Worm (Caenorhabditis elegans) whole organism, L4 larva: ENCODE results near the gene T06E6.15.
A peak's percentile ranks its signal among the peaks of the same experiment; 100 is the strongest.

Experiments
- F10B5.3 ChIP-seq: sonication (generic microtip); optimal IDR thresholded peaks from 2 replicates; lab custom pipeline; 2016; ENCODE audit warnings: mild to moderate bottlenecking, missing genetic modification characterization, missing compliant biosample characterization
- F37D6.2 ChIP-seq: sonication (generic microtip); optimal IDR thresholded peaks from 2 replicates; lab custom pipeline; 2016; ENCODE audit warnings: mild to moderate bottlenecking, missing genetic modification characterization, missing compliant biosample characterization
- T20F7.1 ChIP-seq: fragments of 200-800 bp; sonication (Bioruptor generic); optimal IDR thresholded peaks from 2 replicates; lab custom pipeline; 2018; ENCODE audit warnings: mild to moderate bottlenecking, missing genetic modification characterization, missing compliant biosample characterization
- T26A8.4 ChIP-seq: fragments of 200-800 bp; sonication (Bioruptor generic); IDR thresholded peaks from 2 replicates; pipeline ENCODE4 v1.3.6; 2022; ENCODE audit warnings: missing genetic modification characterization, missing compliant biosample characterization
- Y48G9A.11 ChIP-seq: fragments of 200-800 bp; sonication (Bioruptor generic); IDR thresholded peaks from 2 replicates; pipeline ENCODE4 v1.3.6; 2022; ENCODE audit warnings: missing genetic modification reagents, missing genetic modification characterization, missing compliant biosample characterization
- Y75B8A.6 ChIP-seq: fragments of 200-800 bp; sonication (Bioruptor generic); IDR thresholded peaks from 2 replicates; pipeline ENCODE4 v1.3.6; 2022; ENCODE audit warnings: missing genetic modification reagents, missing genetic modification characterization, missing compliant biosample characterization
- aha-1 ChIP-seq: fragments of 150-350 bp; peaks from one replicate; lab custom pipeline; 2014; ENCODE audit warnings: missing biosample characterization, missing genetic modification characterization
- aly-2 ChIP-seq: sonication (generic microtip); optimal IDR thresholded peaks from 2 replicates; lab custom pipeline; 2018; ENCODE audit warnings: missing biosample characterization, missing genetic modification characterization
- ama-1 ChIP-seq: fragments of 150-350 bp; optimal IDR thresholded peaks from 2 replicates; lab custom pipeline; 2014; ENCODE audit warnings: inconsistent platforms, mixed read lengths
- attf-4 ChIP-seq: sonication (generic microtip); optimal IDR thresholded peaks from 3 replicates; lab custom pipeline; 2017; ENCODE audit warnings: missing biosample characterization, missing genetic modification characterization
- daf-16 ChIP-seq, 3 experiments: sonication (generic microtip); optimal IDR thresholded peaks; 2 replicates each; lab custom pipeline; 2016 to 2017; ENCODE audit warnings: missing genetic modification characterization in 3 of 3, missing genetic modification reagents in 3 of 3, mild to moderate bottlenecking in 2 of 3, missing compliant biosample characterization in 2 of 3, missing biosample characterization in 1 of 3, moderate library complexity in 1 of 3
- dmd-9 ChIP-seq: fragments of 200-800 bp; sonication (Bioruptor generic); IDR thresholded peaks from 2 replicates; pipeline ENCODE4 v1.3.6; 2022; ENCODE audit warnings: missing genetic modification reagents, missing genetic modification characterization, missing compliant biosample characterization
- dve-1 ChIP-seq: sonication (generic microtip); optimal IDR thresholded peaks from 2 replicates; lab custom pipeline; 2017; ENCODE audit warnings: antibody characterized with exemption, mild to moderate bottlenecking, missing genetic modification characterization, missing compliant biosample characterization; ENCODE audit not compliant: insufficient read depth
- hif-1 ChIP-seq, 2 experiments: sonication (generic microtip); optimal IDR thresholded peaks; 2 replicates each; lab custom pipeline; 2016 to 2017; ENCODE audit warnings: missing compliant biosample characterization in 2 of 2, missing genetic modification characterization in 2 of 2, missing genetic modification reagents in 2 of 2, missing genotype in 2 of 2, mild to moderate bottlenecking in 1 of 2
- hlh-30 ChIP-seq: sonication (generic microtip); optimal IDR thresholded peaks from 2 replicates; lab custom pipeline; 2017; ENCODE audit warnings: antibody characterized with exemption, mild to moderate bottlenecking, missing genetic modification characterization, missing compliant biosample characterization; ENCODE audit not compliant: insufficient read depth
- hmg-1.1 ChIP-seq: fragments of 200-800 bp; sonication (Bioruptor generic); IDR thresholded peaks from 2 replicates; pipeline ENCODE4 v1.3.6; 2022; ENCODE audit warnings: missing genetic modification reagents, missing genetic modification characterization, missing compliant biosample characterization
- lin-1 ChIP-seq: fragments of 200-800 bp; sonication (Bioruptor generic); IDR thresholded peaks from 2 replicates; pipeline ENCODE4 v1.3.6; 2022; ENCODE audit warnings: missing genetic modification reagents, missing genetic modification characterization, missing compliant biosample characterization
- lin-39 ChIP-seq: fragments of 150-350 bp; optimal IDR thresholded peaks from 2 replicates; lab custom pipeline; 2014; ENCODE audit warnings: missing biosample characterization, missing genetic modification reagents, missing genetic modification characterization
- lir-3 ChIP-seq: sonication (generic microtip); optimal IDR thresholded peaks from 2 replicates; lab custom pipeline; 2016; ENCODE audit warnings: mild to moderate bottlenecking, missing genetic modification characterization, missing compliant biosample characterization
- lsy-2 ChIP-seq, 2 experiments: fragments of 150-350 bp in 1 of 2; sonication (generic microtip) in 1 of 2; optimal IDR thresholded peaks; 2 replicates each; lab custom pipeline; 2014 to 2017; ENCODE audit warnings: missing biosample characterization in 2 of 2, missing genetic modification characterization in 2 of 2
- mdl-1 ChIP-seq, 2 experiments: fragments of 150-350 bp in 1 of 2; sonication (generic microtip) in 1 of 2; optimal IDR thresholded peaks; 2 replicates each; lab custom pipeline; 2014 to 2017; ENCODE audit warnings: missing biosample characterization in 2 of 2, missing genetic modification characterization in 2 of 2
- nhr-11 ChIP-seq: fragments of 150-350 bp; optimal IDR thresholded peaks from 2 replicates; lab custom pipeline; 2014; ENCODE audit warnings: missing biosample characterization, missing genetic modification characterization
- nhr-42 ChIP-seq: fragments of 200-800 bp; sonication (Bioruptor generic); IDR thresholded peaks from 2 replicates; pipeline ENCODE4 v1.3.6; 2022; ENCODE audit warnings: missing genetic modification characterization, missing compliant biosample characterization
- nhr-48 ChIP-seq: sonication (generic microtip); optimal IDR thresholded peaks from 2 replicates; lab custom pipeline; 2016; ENCODE audit warnings: mild to moderate bottlenecking, missing genetic modification characterization, missing compliant biosample characterization
- saeg-2 ChIP-seq: fragments of 200-800 bp; sonication (Bioruptor generic); IDR thresholded peaks from 2 replicates; pipeline ENCODE4 v1.3.6; 2022; ENCODE audit warnings: missing genetic modification reagents, missing genetic modification characterization, missing compliant biosample characterization
- sdz-12 ChIP-seq: fragments of 200-800 bp; sonication (Bioruptor generic); optimal IDR thresholded peaks from 2 replicates; lab custom pipeline; 2018; ENCODE audit warnings: mild to moderate bottlenecking, missing genetic modification characterization, missing compliant biosample characterization
- set-16 ChIP-seq: fragments of 200-800 bp; sonication (Bioruptor generic); IDR thresholded peaks from 2 replicates; pipeline ENCODE4 v1.3.6; 2022; ENCODE audit warnings: missing genetic modification reagents, missing genetic modification characterization, missing compliant biosample characterization
- skn-1 ChIP-seq: fragments of 150-350 bp; optimal IDR thresholded peaks from 2 replicates; lab custom pipeline; 2014; ENCODE audit warnings: missing biosample characterization, missing genetic modification characterization
- spr-3 ChIP-seq: fragments of 200-800 bp; sonication (Bioruptor generic); optimal IDR thresholded peaks from 2 replicates; lab custom pipeline; 2018; ENCODE audit warnings: mild to moderate bottlenecking, missing genetic modification characterization, missing compliant biosample characterization
- vab-7 ChIP-seq: fragments of 200-800 bp; sonication (Bioruptor generic); IDR thresholded peaks from 2 replicates; pipeline ENCODE4 v1.3.6; 2022; ENCODE audit warnings: missing genetic modification reagents, missing genetic modification characterization, missing compliant biosample characterization
- zfp-2 ChIP-seq: sonication (generic microtip); optimal IDR thresholded peaks from 2 replicates; lab custom pipeline; 2016; ENCODE audit warnings: mild to moderate bottlenecking, missing genetic modification characterization, missing compliant biosample characterization
- zip-11 ChIP-seq: fragments of 200-800 bp; sonication (Bioruptor generic); IDR thresholded peaks from 2 replicates; pipeline ENCODE4 v1.3.6; 2022; ENCODE audit warnings: missing genetic modification characterization, missing compliant biosample characterization
- ztf-11 ChIP-seq: fragments of 150-350 bp; optimal IDR thresholded peaks from 2 replicates; lab custom pipeline; 2014; ENCODE audit warnings: missing biosample characterization, missing genetic modification characterization

T06E6.15 gene

DNA sequence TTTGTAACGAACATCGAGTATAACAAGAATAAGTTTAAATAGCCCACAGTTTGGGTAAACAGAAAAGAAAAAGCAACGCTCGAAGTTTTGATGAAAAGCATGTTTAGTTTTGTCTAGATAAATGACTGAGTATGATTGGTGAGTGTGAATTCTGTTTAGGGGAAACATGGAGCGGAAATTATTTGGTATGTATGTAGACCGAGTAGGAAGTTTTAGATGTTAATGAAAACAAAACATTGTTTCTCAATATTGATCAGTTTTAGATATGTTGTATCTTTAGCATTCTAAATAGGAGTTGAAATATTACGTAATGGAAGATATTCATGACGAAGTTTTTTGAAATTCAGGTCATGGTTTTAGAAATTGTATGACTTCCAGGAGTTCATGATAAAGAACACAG is 13.0 kb upstream of the T06E6.15 start, which contains the start of gene srbc-63:
TSS of gene srbc-63 (minus strand) at position 101 of the 400 bp plus-strand sequence.
- no peak for TF ChIP-seq skn-1 (tag; lab: Kevin White, UChicago)
- TF ChIP-seq F37D6.2 (tag; lab: Kevin White, UChicago): no peak
- no peak for TF ChIP-seq F10B5.3 (tag; lab: Kevin White, UChicago)
- no peak for TF ChIP-seq zip-11

- no peak for TF ChIP-seq Y48G9A.11 (GFP tag; lab: Robert Waterston, UW)
- TF ChIP-seq T20F7.1 (GFP tag; lab: Kevin White, UChicago): no peak
- no peak for TF ChIP-seq sdz-12
- TF ChIP-seq zip-11: no peak
- TF ChIP-seq zfp-2 (tag; lab: Kevin White, UChicago): no peak
- TF ChIP-seq Y75B8A.6 (GFP tag; lab: Robert Waterston, UW): no peak
- no peak for TF ChIP-seq nhr-42 (GFP tag; lab: Robert Waterston, UW)
- no peak for TF ChIP-seq lin-1 (GFP tag; lab: Robert Waterston, UW)
These were observed 7.3 kb upstream of the T06E6.15 start, which contains the start of gene srh-257 for ce11 chrV:15406928-15407327. TSS of gene srh-257 (plus strand) at chrV:15407228.

ce11 chrV:15404859-15405258 is 5.3 kb upstream of the T06E6.15 start, which contains the start of gene srh-258:
TSS of gene srh-258 (plus strand) at chrV:15405159.
- TF ChIP-seq nhr-11 (no peak), hif-1 (tag; optimal IDR thresholded peaks at IDR 0.05; lab: Kevin White, UChicago) (no peak), lsy-2 (tag; optimal IDR thresholded peaks at IDR 0.05; lab: Kevin White, UChicago) (no peak), aly-2 (tag; lab: Kevin White, UChicago) (no peak)

- TF ChIP-seq F37D6.2 (tag; lab: Kevin White, UChicago): no peak
- no peak for TF ChIP-seq daf-16 (GFP tag; optimal IDR thresholded peaks at IDR 0.05; lab: Kevin White, UChicago)
- peak; percentile 93 for TF ChIP-seq daf-16 (tag; optimal IDR thresholded peaks at IDR 0.05; lab: Kevin White, UChicago)
These were observed 2.3 kb upstream of the T06E6.15 start, which contains the start of gene fbxa-135 for ce11 chrV:15401856-15402314. TSS of gene fbxa-135 (plus strand) at chrV:15402264.

ce11 chrV:15398728-15399127 is 863 bp downstream of the T06E6.15 start, which contains the start of gene fbxa-199:
TSS of gene fbxa-199 (minus strand) at chrV:15398828.
- TF ChIP-seq Y75B8A.6 (GFP tag; lab: Robert Waterston, UW) (no peak), saeg-2 (no peak), hlh-30 (tag; lab: Kevin White, UChicago) (no peak), aha-1 (tag; lab: Kevin White, UChicago) (no peak), attf-4 (tag; lab: Kevin White, UChicago) (no peak), ztf-11 (tag; lab: Kevin White, UChicago) (no peak), dmd-9 (GFP tag; lab: Robert Waterston, UW) (no peak), ama-1 (lab: Kevin White, UChicago) (no peak), lin-39 (tag; lab: Kevin White, UChicago) (no peak), dve-1 (tag; lab: Kevin White, UChicago) (no peak), spr-3 (GFP tag; lab: Kevin White, UChicago) (no peak), set-16 (GFP tag; lab: Robert Waterston, UW) (no peak), nhr-48 (tag; lab: Kevin White, UChicago) (no peak), lir-3 (no peak), mdl-1 (tag; optimal IDR thresholded peaks at IDR 0.05; lab: Kevin White, UChicago) (no peak), hmg-1.1 (GFP tag; lab: Robert Waterston, UW) (no peak), vab-7 (GFP tag; lab: Robert Waterston, UW) (no peak), skn-1 (tag; lab: Kevin White, UChicago) (no peak), T26A8.4 (GFP tag; lab: Robert Waterston, UW) (no peak)
